Fruit fly (Drosophila melanogaster): ENCODE results near the gene hid.

hid gene

dm6 chr3L:18223437-18223836 is 38.0 kb upstream of the hid start (continued):
- TF ChIP-seq MESR4 (GFP tag; optimal IDR thresholded peaks at IDR 0.05) (no peak), eve (GFP tag; optimal IDR thresholded peaks at IDR 0.05) (no peak), CG1024 (GFP tag; IDR thresholded peaks at IDR 0.05) (no peak), CG13424 (tag; optimal IDR thresholded peaks at IDR 0.05) (peak; percentile 20), unpg (GFP tag; optimal IDR thresholded peaks at IDR 0.05) (peak; percentile 50), CG32772 (GFP tag; IDR thresholded peaks at IDR 0.05) (0 out of 2 replicates have a peak, but pooled peaks have one; percentile 29), CG8388 (GFP tag; optimal IDR thresholded peaks at IDR 0.05) (peak; percentile 51), sc (optimal IDR thresholded peaks at IDR 0.05) (no peak), sc (GFP tag; optimal IDR thresholded peaks at IDR 0.05) (no peak), CG7271 (tag; optimal IDR thresholded peaks at IDR 0.05) (no peak), lmd (GFP tag; IDR thresholded peaks at IDR 0.05) (peak; percentile 34; the same call in 1 of the 2 replicates), pfk (GFP tag; optimal IDR thresholded peaks at IDR 0.05) (no peak), sd (tag; optimal IDR thresholded peaks at IDR 0.05) (no peak), trh (GFP tag; optimal IDR thresholded peaks at IDR 0.05) (no peak), CG7357 (GFP tag; IDR thresholded peaks at IDR 0.05) (no peak), CG4820 (GFP tag; optimal IDR thresholded peaks at IDR 0.05) (peak; percentile 30), bbx (GFP tag; IDR thresholded peaks at IDR 0.05; ENCODE audit: partially characterized antibody) (no peak), oc (tag; optimal IDR thresholded peaks at IDR 0.05) (no peak), CG34376 (GFP tag; optimal IDR thresholded peaks at IDR 0.05) (no peak), GATAe (GFP tag; conservative IDR thresholded peaks at IDR 0.05) (no peak), lab (GFP tag; optimal IDR thresholded peaks at IDR 0.05) (no peak), CG18262 (tag; optimal IDR thresholded peaks at IDR 0.05) (peak; percentile 68), CG10979 (tag; optimal IDR thresholded peaks at IDR 0.05) (peak; percentile 73), YL-1 (GFP tag; optimal IDR thresholded peaks at IDR 0.05) (no peak), CG15073 (GFP tag; optimal IDR thresholded peaks at IDR 0.05) (no peak), CG8924 (tag; optimal IDR thresholded peaks at IDR 0.05) (peak; percentile 30), CG17186 (GFP tag; optimal IDR thresholded peaks at IDR 0.05) (no peak), Stat92E (GFP tag; optimal IDR thresholded peaks at IDR 0.05) (no peak)

dm6 chr3L:18222284-18222683 is 36.8 kb upstream of the hid start:
- TF ChIP-seq Ets65A (GFP tag) (peak; percentile 17), Taf1 (GFP tag; IDR thresholded peaks at IDR 0.05) (no peak), Dfd (GFP tag; optimal IDR thresholded peaks at IDR 0.05) (no peak), mld (GFP tag; IDR thresholded peaks at IDR 0.05; ENCODE audit: partially characterized antibody) (no peak), CG6854 (GFP tag; optimal IDR thresholded peaks at IDR 0.05) (no peak), CG3726 (GFP tag; IDR thresholded peaks at IDR 0.05) (no peak), oc (tag; optimal IDR thresholded peaks at IDR 0.05) (peak; percentile 38), D19A (tag; optimal IDR thresholded peaks at IDR 0.05) (no peak), Oaz (GFP tag; IDR thresholded peaks at IDR 0.05) (no peak)

- TF ChIP-seq z (GFP tag; IDR thresholded peaks at IDR 0.05) (no peak), Fer1 (GFP tag; optimal IDR thresholded peaks at IDR 0.05) (no peak), CG17829 (tag; optimal IDR thresholded peaks at IDR 0.05) (peak; percentile 3), ems (GFP tag; optimal IDR thresholded peaks at IDR 0.05) (no peak), grn (GFP tag; optimal IDR thresholded peaks at IDR 0.05) (peak; percentile 18), Dek (tag; optimal IDR thresholded peaks at IDR 0.05) (no peak), Antp (GFP tag; optimal IDR thresholded peaks at IDR 0.05) (no peak), ewg (GFP tag; optimal IDR thresholded peaks at IDR 0.05) (no peak), CG17328 (GFP tag; IDR thresholded peaks at IDR 0.05) (no peak), sqz (GFP tag; optimal IDR thresholded peaks at IDR 0.05) (peak; percentile 83), prd (optimal IDR thresholded peaks at IDR 0.05) (no peak), prd (GFP tag; IDR thresholded peaks at IDR 0.05) (no peak), crol (GFP tag; IDR thresholded peaks at IDR 0.05) (no peak), Ets65A (GFP tag) (peak; percentile 20), ato (GFP tag; IDR thresholded peaks at IDR 0.05; ENCODE audit: partially characterized antibody) (no peak), Xrp1 (GFP tag; IDR thresholded peaks at IDR 0.05) (no peak)
Measured at dm6 chr3L:18221275-18221858, 35.9 kb upstream of the hid start.

Data from whole organism, embryonic.